Worm (Caenorhabditis elegans): ENCODE measurements around the gene Y70C5A.2.

Y70C5A.2 gene

ce11 chrV:16591992-16592798 is 30.8 kb downstream of the Y70C5A.2 start, which contains the start of gene srh-269:
srh-269 (minus strand) TSS chrV:16592042.
- TF ChIP-seq B0310.2 (tag; optimal IDR thresholded peaks at IDR 0.05) (peak; percentile 56), sea-1 (GFP tag; conservative IDR thresholded peaks at IDR 0.05) (peak; percentile 59; the same call in 1 of the 2 replicates), ceh-36 (tag; optimal IDR thresholded peaks at IDR 0.05) (peak; percentile 38), hnd-1 (tag; optimal IDR thresholded peaks at IDR 0.05) (peak; percentile 31), ama-1 (optimal IDR thresholded peaks at IDR 0.05) (no peak), ets-7 (tag; optimal IDR thresholded peaks at IDR 0.05) (peak; percentile 45), tra-4 (tag; optimal IDR thresholded peaks at IDR 0.05) (peak; percentile 41), pes-1 (GFP tag; IDR thresholded peaks at IDR 0.05) (peak; percentile 80), flt-1 (GFP tag; IDR thresholded peaks at IDR 0.05) (peak; percentile 76), scrt-1 (GFP tag; IDR thresholded peaks at IDR 0.05) (peak; percentile 79), hmg-4 (GFP tag; optimal IDR thresholded peaks at IDR 0.05) (peak; percentile 67), hmbx-1 (tag; optimal IDR thresholded peaks at IDR 0.05) (peak; percentile 8), F13C5.2 (tag; optimal IDR thresholded peaks at IDR 0.05) (peak; percentile 71), ceh-13 (GFP tag; optimal IDR thresholded peaks at IDR 0.05) (peak; percentile 11), tbx-37 (GFP tag; conservative IDR thresholded peaks at IDR 0.05) (0 out of 2 replicates have a peak, but pooled peaks have one; percentile 43), aly-1 (tag; optimal IDR thresholded peaks at IDR 0.05) (peak; percentile 61), tbx-11 (GFP tag; IDR thresholded peaks at IDR 0.05) (peak; percentile 65)

- TF ChIP-seq tra-4 (tag; optimal IDR thresholded peaks at IDR 0.05) (no peak), tbx-11 (GFP tag; IDR thresholded peaks at IDR 0.05) (no peak), hnd-1 (tag; optimal IDR thresholded peaks at IDR 0.05) (no peak)
Observed at ce11 chrV:16589488-16589887, 33.5 kb downstream of the Y70C5A.2 start.

- TF ChIP-seq ceh-36 (tag; optimal IDR thresholded peaks at IDR 0.05): no peak
- no peak for TF ChIP-seq sea-1 (GFP tag; conservative IDR thresholded peaks at IDR 0.05)
- TF ChIP-seq tra-4 (tag; optimal IDR thresholded peaks at IDR 0.05): no peak
- TF ChIP-seq hmg-4 (GFP tag; optimal IDR thresholded peaks at IDR 0.05): no peak
- no peak for TF ChIP-seq ets-7 (tag; optimal IDR thresholded peaks at IDR 0.05)
- no peak for TF ChIP-seq F13C5.2 (tag; optimal IDR thresholded peaks at IDR 0.05)
- TF ChIP-seq ceh-13 (GFP tag; optimal IDR thresholded peaks at IDR 0.05): no peak
- TF ChIP-seq flt-1 (GFP tag; IDR thresholded peaks at IDR 0.05): no peak
- no peak for TF ChIP-seq scrt-1 (GFP tag; IDR thresholded peaks at IDR 0.05)
- TF ChIP-seq aly-1 (tag; optimal IDR thresholded peaks at IDR 0.05): no peak
- no peak for TF ChIP-seq tbx-11 (GFP tag; IDR thresholded peaks at IDR 0.05)
- TF ChIP-seq pes-1 (GFP tag; IDR thresholded peaks at IDR 0.05): no peak
- TF ChIP-seq tbx-37 (GFP tag; conservative IDR thresholded peaks at IDR 0.05): no peak
- TF ChIP-seq hnd-1 (tag; optimal IDR thresholded peaks at IDR 0.05): no peak
Observed at ce11 chrV:16588428-16588827, 34.6 kb downstream of the Y70C5A.2 start, which contains the start of gene srw-73. srw-73 (minus strand) TSS chrV:16588528.

- no peak for TF ChIP-seq hmg-4 (GFP tag; optimal IDR thresholded peaks at IDR 0.05)
- no peak for TF ChIP-seq ceh-13 (GFP tag; optimal IDR thresholded peaks at IDR 0.05)
- no peak for TF ChIP-seq tbx-11 (GFP tag; IDR thresholded peaks at IDR 0.05)
- TF ChIP-seq flt-1 (GFP tag; IDR thresholded peaks at IDR 0.05): no peak
- TF ChIP-seq tbx-37 (GFP tag; conservative IDR thresholded peaks at IDR 0.05): no peak
- TF ChIP-seq scrt-1 (GFP tag; IDR thresholded peaks at IDR 0.05): no peak
- TF ChIP-seq B0310.2 (tag; optimal IDR thresholded peaks at IDR 0.05): no peak
- TF ChIP-seq aly-1 (tag; optimal IDR thresholded peaks at IDR 0.05): no peak
- TF ChIP-seq F13C5.2 (tag; optimal IDR thresholded peaks at IDR 0.05): no peak
- TF ChIP-seq hnd-1 (tag; optimal IDR thresholded peaks at IDR 0.05): no peak
- no peak for TF ChIP-seq hmbx-1 (tag; optimal IDR thresholded peaks at IDR 0.05)
- TF ChIP-seq ceh-36 (tag; optimal IDR thresholded peaks at IDR 0.05): no peak
- TF ChIP-seq ets-7 (tag; optimal IDR thresholded peaks at IDR 0.05): no peak
- no peak for TF ChIP-seq tra-4 (tag; optimal IDR thresholded peaks at IDR 0.05)
- no peak for TF ChIP-seq ama-1 (optimal IDR thresholded peaks at IDR 0.05)
- no peak for TF ChIP-seq pes-1 (GFP tag; IDR thresholded peaks at IDR 0.05)
- no peak for TF ChIP-seq sea-1 (GFP tag; conservative IDR thresholded peaks at IDR 0.05)
Observed at ce11 chrV:16582973-16583372, 40.0 kb downstream of the Y70C5A.2 start, which contains the start of gene str-150. str-150 (plus strand) TSS chrV:16583273.

- TF ChIP-seq B0310.2 (tag; optimal IDR thresholded peaks at IDR 0.05) (no peak), ceh-13 (GFP tag; optimal IDR thresholded peaks at IDR 0.05) (no peak), ama-1 (optimal IDR thresholded peaks at IDR 0.05) (no peak)
Observed at ce11 chrV:16581061-16581460, 42.0 kb downstream of the Y70C5A.2 start.

ce11 chrV:16580424-16580823 is 42.6 kb downstream of the Y70C5A.2 start, which contains the start of gene nhr-271:
nhr-271 (minus strand) TSS chrV:16580524.
- TF ChIP-seq hmbx-1 (tag; optimal IDR thresholded peaks at IDR 0.05): no peak
- no peak for TF ChIP-seq hnd-1 (tag; optimal IDR thresholded peaks at IDR 0.05)
- no peak for TF ChIP-seq hmg-4 (GFP tag; optimal IDR thresholded peaks at IDR 0.05)
- TF ChIP-seq tbx-37 (GFP tag; conservative IDR thresholded peaks at IDR 0.05): no peak
- no peak for TF ChIP-seq sea-1 (GFP tag; conservative IDR thresholded peaks at IDR 0.05)
- no peak for TF ChIP-seq scrt-1 (GFP tag; IDR thresholded peaks at IDR 0.05)
- no peak for TF ChIP-seq ets-7 (tag; optimal IDR thresholded peaks at IDR 0.05)
- no peak for TF ChIP-seq aly-1 (tag; optimal IDR thresholded peaks at IDR 0.05)

- TF ChIP-seq pes-1 (GFP tag; IDR thresholded peaks at IDR 0.05) (no peak), sea-1 (GFP tag; conservative IDR thresholded peaks at IDR 0.05) (no peak), hmg-4 (GFP tag; optimal IDR thresholded peaks at IDR 0.05) (no peak), B0310.2 (tag; optimal IDR thresholded peaks at IDR 0.05) (no peak)
Observed at ce11 chrV:16575900-16576299, 47.1 kb downstream of the Y70C5A.2 start, which contains the start of gene str-151. str-151 (plus strand) TSS chrV:16576200.
